Worm (Caenorhabditis elegans): ENCODE data around the gene misc-1.

- TF ChIP-seq F39B2.1 (GFP tag; IDR thresholded peaks at IDR 0.05) (no peak), F37B4.10 (GFP tag; IDR thresholded peaks at IDR 0.05) (no peak)
Measured at ce11 chrII:273872-274271, 12.6 kb upstream of the misc-1 start, which contains the start of gene B0432.7.

Measured in whole organism, young adult.